Fruit fly (Drosophila melanogaster) whole organism, prepupa: ENCODE measurements around the gene Gr93d.

Source experiments
- Blimp-1 ChIP-seq: fragments of 200-800 bp; sonication (Bioruptor generic); optimal IDR thresholded peaks from 3 replicates; lab custom pipeline; 2017; ENCODE audit warnings: missing biosample characterization, missing genetic modification characterization, mild to moderate bottlenecking, moderate library complexity, missing genetic modification reagents
- CG10631 ChIP-seq: fragments of 200-800 bp; sonication (Bioruptor generic); optimal IDR thresholded peaks from 2 replicates; lab custom pipeline; 2016; ENCODE audit warnings: missing biosample characterization, missing genetic modification characterization
- CG11294 ChIP-seq: fragments of 200-800 bp; sonication (Bioruptor generic); IDR thresholded peaks from 2 replicates; pipeline ENCODE4 v1.3.6; 2022; ENCODE audit warnings: missing biosample characterization, missing genetic modification characterization
- CG11762 ChIP-seq: fragments of 200-800 bp; sonication (Bioruptor generic); optimal IDR thresholded peaks from 3 replicates; lab custom pipeline; 2016; ENCODE audit warnings: missing biosample characterization, missing genetic modification characterization; ENCODE audit not compliant: insufficient read depth
- CG11902 ChIP-seq: fragments of 200-800 bp; sonication (Bioruptor generic); optimal IDR thresholded peaks from 3 replicates; lab custom pipeline; 2016; ENCODE audit warnings: missing biosample characterization, missing genetic modification characterization
- CG15336 ChIP-seq: fragments of 200-800 bp; sonication (Bioruptor generic); IDR thresholded peaks from 2 replicates; pipeline ENCODE4 v1.3.6; 2022; ENCODE audit warnings: missing biosample characterization, missing genetic modification characterization
- CG1621 ChIP-seq: fragments of 200-800 bp; sonication (Bioruptor generic); optimal IDR thresholded peaks from 3 replicates; lab custom pipeline; 2018; ENCODE audit warnings: missing biosample characterization, mild to moderate bottlenecking, missing genetic modification characterization
- CG16779 ChIP-seq: fragments of 200-800 bp; sonication (Bioruptor generic); optimal IDR thresholded peaks from 3 replicates; lab custom pipeline; 2017; ENCODE audit warnings: missing biosample characterization, mild to moderate bottlenecking, missing genetic modification characterization
- CG3032 ChIP-seq: fragments of 200-800 bp; optimal IDR thresholded peaks from 2 replicates; lab custom pipeline; 2019; ENCODE audit warnings: missing biosample characterization, mild to moderate bottlenecking, missing genetic modification characterization, moderate library complexity
- CG31627 ChIP-seq: fragments of 200-800 bp; sonication (Bioruptor generic); optimal IDR thresholded peaks from 3 replicates; lab custom pipeline; 2016; ENCODE audit warnings: missing biosample characterization, missing genetic modification characterization
- CG34406 ChIP-seq: fragments of 200-800 bp; sonication (Bioruptor generic); optimal IDR thresholded peaks from 3 replicates; lab custom pipeline; 2016; ENCODE audit warnings: missing biosample characterization, missing genetic modification characterization
- CG3919 ChIP-seq: fragments of 200-800 bp; sonication (Bioruptor generic); optimal IDR thresholded peaks from 3 replicates; lab custom pipeline; 2016; ENCODE audit warnings: missing biosample characterization, missing genetic modification characterization
- CG4318 ChIP-seq: fragments of 200-800 bp; sonication (Bioruptor generic); optimal IDR thresholded peaks from 3 replicates; lab custom pipeline; 2017; ENCODE audit warnings: missing biosample characterization, mild to moderate bottlenecking, missing genetic modification characterization
- CG6163 ChIP-seq: fragments of 200-800 bp; sonication (Bioruptor generic); IDR thresholded peaks from 3 replicates; pipeline ENCODE4 v1.3.6; 2022; ENCODE audit warnings: missing biosample characterization, missing genetic modification characterization
- CG6276 ChIP-seq: fragments of 200-800 bp; sonication (Bioruptor generic); optimal IDR thresholded peaks from 2 replicates; lab custom pipeline; 2017; ENCODE audit warnings: missing biosample characterization, mild to moderate bottlenecking, missing genetic modification characterization
- CG6792 ChIP-seq: fragments of 200-800 bp; sonication (Bioruptor generic); optimal IDR thresholded peaks from 3 replicates; lab custom pipeline; 2016; ENCODE audit warnings: missing biosample characterization, missing genetic modification characterization
- CG6808 ChIP-seq: fragments of 200-800 bp; sonication (Bioruptor generic); optimal IDR thresholded peaks from 3 replicates; lab custom pipeline; 2017; ENCODE audit warnings: missing biosample characterization, missing genetic modification characterization, mild to moderate bottlenecking, moderate library complexity, missing genetic modification reagents
- CG6854 ChIP-seq: fragments of 200-800 bp; sonication (Bioruptor generic); optimal IDR thresholded peaks from 2 replicates; lab custom pipeline; 2017; ENCODE audit warnings: missing biosample characterization, mild to moderate bottlenecking, missing genetic modification characterization
- CG7368 ChIP-seq: fragments of 200-800 bp; sonication (Bioruptor generic); optimal IDR thresholded peaks from 3 replicates; lab custom pipeline; 2016; ENCODE audit warnings: missing biosample characterization, missing genetic modification characterization
- CG8119 ChIP-seq: fragments of 200-800 bp; sonication (Bioruptor generic); IDR thresholded peaks from 3 replicates; pipeline ENCODE4 v1.3.6; 2022; ENCODE audit warnings: missing biosample characterization, missing genetic modification characterization
- CG8319 ChIP-seq: fragments of 200-800 bp; sonication (Bioruptor generic); optimal IDR thresholded peaks from 3 replicates; lab custom pipeline; 2016; ENCODE audit warnings: missing biosample characterization, missing genetic modification characterization
- CG8632 ChIP-seq: fragments of 200-800 bp; sonication (Bioruptor generic); optimal IDR thresholded peaks from 3 replicates; lab custom pipeline; 2016; ENCODE audit warnings: missing biosample characterization, missing genetic modification characterization
- CG9139 ChIP-seq: fragments of 200-800 bp; sonication (Bioruptor generic); optimal IDR thresholded peaks from 3 replicates; lab custom pipeline; 2017; ENCODE audit warnings: missing biosample characterization, mild to moderate bottlenecking, missing genetic modification characterization
- Eip75B ChIP-seq: fragments of 200-800 bp; sonication (Bioruptor generic); optimal IDR thresholded peaks from 3 replicates; lab custom pipeline; 2016; ENCODE audit warnings: missing biosample characterization, missing genetic modification characterization
- Eip78C ChIP-seq: fragments of 200-800 bp; sonication (Bioruptor generic); peaks from one replicate; lab custom pipeline; 2016; ENCODE audit warnings: missing biosample characterization, missing genetic modification characterization
- Eip93F ChIP-seq: fragments of 200-800 bp; sonication (Bioruptor generic); optimal IDR thresholded peaks from 2 replicates; lab custom pipeline; 2016; ENCODE audit warnings: missing biosample characterization, mild to moderate bottlenecking, missing genetic modification characterization
- Ets21C ChIP-seq: fragments of 200-800 bp; sonication (Bioruptor generic); optimal IDR thresholded peaks from 3 replicates; lab custom pipeline; 2016; ENCODE audit warnings: missing biosample characterization, missing genetic modification characterization
- Ets96B ChIP-seq: fragments of 200-800 bp; optimal IDR thresholded peaks from 2 replicates; lab custom pipeline; 2019; ENCODE audit warnings: missing biosample characterization, mild to moderate bottlenecking, missing genetic modification characterization, moderate library complexity
- Hr38 ChIP-seq: sonication (Bioruptor generic); optimal IDR thresholded peaks from 2 replicates; lab custom pipeline; 2016; ENCODE audit warnings: missing biosample characterization, missing genetic modification characterization
- Hr4 ChIP-seq: fragments of 200-800 bp; sonication (Bioruptor generic); optimal IDR thresholded peaks from 3 replicates; lab custom pipeline; 2016; ENCODE audit warnings: missing biosample characterization, missing genetic modification characterization
- Lpt ChIP-seq: fragments of 200-800 bp; sonication (Bioruptor generic); optimal IDR thresholded peaks from 3 replicates; lab custom pipeline; 2016; ENCODE audit warnings: missing biosample characterization, missing genetic modification characterization
- OdsH ChIP-seq: fragments of 200-800 bp; sonication (Bioruptor generic); optimal IDR thresholded peaks from 3 replicates; lab custom pipeline; 2016; ENCODE audit warnings: missing biosample characterization, missing genetic modification characterization
- Sox102F ChIP-seq: fragments of 200-800 bp; sonication (Bioruptor generic); optimal IDR thresholded peaks from 2 replicates; lab custom pipeline; 2016; ENCODE audit warnings: missing biosample characterization, mild to moderate bottlenecking, missing genetic modification characterization
- Sox14 ChIP-seq: fragments of 200-800 bp; sonication (Bioruptor generic); optimal IDR thresholded peaks from 3 replicates; lab custom pipeline; 2016; ENCODE audit warnings: missing biosample characterization, missing genetic modification characterization
- achi ChIP-seq: fragments of 200-800 bp; sonication (Bioruptor generic); optimal IDR thresholded peaks from 3 replicates; lab custom pipeline; 2016; ENCODE audit warnings: missing biosample characterization, missing genetic modification characterization
- dac ChIP-seq: fragments of 200-800 bp; sonication (Bioruptor generic); optimal IDR thresholded peaks from 2 replicates; lab custom pipeline; 2017; ENCODE audit warnings: missing biosample characterization, mild to moderate bottlenecking, missing genetic modification characterization
- dsx ChIP-seq: fragments of 200-800 bp; optimal IDR thresholded peaks from 3 replicates; lab custom pipeline; 2019; ENCODE audit warnings: missing biosample characterization, mild to moderate bottlenecking, missing genetic modification characterization, moderate library complexity; ENCODE audit not compliant: poor library complexity, severe bottlenecking
- eg ChIP-seq: fragments of 200-800 bp; sonication (Bioruptor generic); IDR thresholded peaks from 3 replicates; pipeline ENCODE4 v1.3.6; 2022; ENCODE audit warnings: missing biosample characterization, missing genetic modification characterization
- esn ChIP-seq: fragments of 200-800 bp; sonication (Bioruptor generic); optimal IDR thresholded peaks from 2 replicates; lab custom pipeline; 2016; ENCODE audit warnings: missing biosample characterization, mild to moderate bottlenecking, missing genetic modification characterization, moderate library complexity
- fd85E ChIP-seq: fragments of 200-800 bp; sonication (Bioruptor generic); optimal IDR thresholded peaks from 3 replicates; lab custom pipeline; 2016; ENCODE audit warnings: missing biosample characterization, missing genetic modification characterization
- fkh ChIP-seq: fragments of 200-800 bp; sonication (Bioruptor generic); optimal IDR thresholded peaks from 3 replicates; lab custom pipeline; 2017; ENCODE audit warnings: missing biosample characterization, mild to moderate bottlenecking, missing genetic modification characterization, moderate library complexity
- lz ChIP-seq: fragments of 200-800 bp; sonication (Bioruptor generic); optimal IDR thresholded peaks from 3 replicates; lab custom pipeline; 2016; ENCODE audit warnings: missing biosample characterization, missing genetic modification characterization
- net ChIP-seq: fragments of 200-800 bp; sonication (Bioruptor generic); optimal IDR thresholded peaks from 3 replicates; lab custom pipeline; 2016; ENCODE audit warnings: missing biosample characterization, missing genetic modification characterization
- pdm3 ChIP-seq: fragments of 200-800 bp; sonication (Bioruptor generic); optimal IDR thresholded peaks from 3 replicates; lab custom pipeline; 2016; ENCODE audit warnings: missing biosample characterization, missing genetic modification characterization
- salr ChIP-seq, 2 experiments: fragments of 200-800 bp; sonication (Bioruptor generic); optimal IDR thresholded peaks; 3 replicates each; lab custom pipeline; 2016 to 2018; ENCODE audit warnings: missing biosample characterization in 2 of 2, missing genetic modification characterization in 2 of 2, mild to moderate bottlenecking in 1 of 2
- spab ChIP-seq: fragments of 200-800 bp; sonication (Bioruptor generic); optimal IDR thresholded peaks from 2 replicates; lab custom pipeline; 2017; ENCODE audit warnings: missing biosample characterization, mild to moderate bottlenecking, missing genetic modification characterization, missing genetic modification reagents
- vri ChIP-seq: fragments of 200-800 bp; sonication (Bioruptor generic); optimal IDR thresholded peaks from 3 replicates; lab custom pipeline; 2016; ENCODE audit warnings: missing biosample characterization, mild to moderate bottlenecking, missing genetic modification characterization

Gene Gr93d

dm6 chr3R:21849988-21850460 lies 3.6 kb upstream of the Gr93d start (continued):
- peak; percentile 7 for TF ChIP-seq CG6276 (GFP tag; lab: Kevin White, UChicago)
- peak; percentile 9 for TF ChIP-seq CG3032
- 0 out of 3 replicates have a peak, but pooled peaks have one; percentile 45 for TF ChIP-seq CG6163
- TF ChIP-seq CG9139 (GFP tag; lab: Kevin White, UChicago), result no peak
- TF ChIP-seq CG6854 (GFP tag; lab: Kevin White, UChicago), result no peak
- peak; percentile 41 for TF ChIP-seq CG10631 (GFP tag; lab: Kevin White, UChicago)
- TF ChIP-seq Sox14 (GFP tag; lab: Kevin White, UChicago), result peak; percentile 58
- TF ChIP-seq CG8319, result no peak
- TF ChIP-seq CG8119 (GFP tag; lab: Robert Waterston, UW), result peak; percentile 64
- no peak for TF ChIP-seq CG11762
- peak; percentile 36 for TF ChIP-seq CG31627
- no peak for TF ChIP-seq vri (GFP tag; lab: Kevin White, UChicago)
- peak; percentile 37 for TF ChIP-seq lz (GFP tag; lab: Kevin White, UChicago)
- peak; percentile 9 for TF ChIP-seq dac (GFP tag; lab: Kevin White, UChicago)
- TF ChIP-seq CG4318, result peak; percentile 13
- no peak for TF ChIP-seq Blimp-1 (GFP tag; lab: Kevin White, UChicago)
- TF ChIP-seq esn (GFP tag; lab: Kevin White, UChicago), result peak; percentile 42
- TF ChIP-seq Ets21C (GFP tag; lab: Kevin White, UChicago), result no peak
- no peak for TF ChIP-seq CG8632 (GFP tag; lab: Kevin White, UChicago)
- peak; percentile 51; the same call in 1 of the 2 replicates for TF ChIP-seq CG11294 (GFP tag; lab: Robert Waterston, UW)
- peak; percentile 74 for TF ChIP-seq Eip78C (GFP tag; lab: Kevin White, UChicago)
- peak; percentile 46 for TF ChIP-seq pdm3 (GFP tag; lab: Kevin White, UChicago)
- peak; percentile 65 for TF ChIP-seq Hr4 (GFP tag; lab: Kevin White, UChicago)
- no peak for TF ChIP-seq CG16779 (tag; lab: Kevin White, UChicago)
- TF ChIP-seq net, result peak; percentile 15
- no peak for TF ChIP-seq CG7368 (GFP tag; lab: Kevin White, UChicago)
- peak; percentile 56 for TF ChIP-seq achi (GFP tag; lab: Kevin White, UChicago)
- TF ChIP-seq Sox102F (GFP tag; lab: Kevin White, UChicago), result no peak
- peak in 1 of 2 experiments; percentile 55 for TF ChIP-seq salr (GFP tag; optimal IDR thresholded peaks at IDR 0.05; lab: Kevin White, UChicago)
- TF ChIP-seq eg (GFP tag; lab: Robert Waterston, UW), result peak; percentile 60

- TF ChIP-seq CG8119 (GFP tag; lab: Robert Waterston, UW) (peak; percentile 94), Ets21C (GFP tag; lab: Kevin White, UChicago) (peak; percentile 93), CG7368 (GFP tag; lab: Kevin White, UChicago) (peak; percentile 87), Eip78C (GFP tag; lab: Kevin White, UChicago) (peak; percentile 100), CG10631 (GFP tag; lab: Kevin White, UChicago) (peak; percentile 94), eg (GFP tag; lab: Robert Waterston, UW) (peak; percentile 88), fkh (GFP tag; lab: Kevin White, UChicago) (peak; percentile 24), fd85E (GFP tag; lab: Kevin White, UChicago) (peak; percentile 80), CG1621 (tag; lab: Kevin White, UChicago) (peak; percentile 78), CG6792 (GFP tag; lab: Kevin White, UChicago) (peak; percentile 97), lz (GFP tag; lab: Kevin White, UChicago) (peak; percentile 98), CG11902 (GFP tag; lab: Kevin White, UChicago) (peak; percentile 93), CG3919 (GFP tag; lab: Kevin White, UChicago) (peak; percentile 96), spab (GFP tag; lab: Kevin White, UChicago) (peak; percentile 96), CG6276 (GFP tag; lab: Kevin White, UChicago) (peak; percentile 95), CG3032 (peak; percentile 91), CG8319 (peak; percentile 93), Eip93F (GFP tag; lab: Kevin White, UChicago) (peak; percentile 91), Hr38 (GFP tag; lab: Kevin White, UChicago) (peak; percentile 17), pdm3 (GFP tag; lab: Kevin White, UChicago) (peak; percentile 95), CG6854 (GFP tag; lab: Kevin White, UChicago) (peak; percentile 96), Ets96B (peak; percentile 91), CG8632 (GFP tag; lab: Kevin White, UChicago) (peak; percentile 94), dsx (GFP tag; lab: Kevin White, UChicago) (peak; percentile 91), Sox14 (GFP tag; lab: Kevin White, UChicago) (peak; percentile 96), CG15336 (peak; percentile 94), CG6163 (peak; percentile 86), Hr4 (GFP tag; lab: Kevin White, UChicago) (peak; percentile 95), CG34406 (GFP tag; lab: Kevin White, UChicago) (peak; percentile 97), net (peak; percentile 95), CG6808 (peak; percentile 96), Lpt (peak; percentile 95), OdsH (peak; percentile 95), Eip75B (GFP tag; lab: Kevin White, UChicago) (peak; percentile 98)
These were observed 2.6 kb upstream of the Gr93d start for dm6 chr3R:21848987-21849442.
